Worm (Caenorhabditis elegans) whole organism, midembryonic: ENCODE data around the gene C05E4.15.

ENCODE experiments used
- T22C8.4 ChIP-seq: fragments of 200-800 bp; sonication (Bioruptor generic); IDR thresholded peaks from 2 replicates; pipeline ENCODE4 v1.3.6; 2022; ENCODE audit warnings: missing genetic modification characterization, missing compliant biosample characterization
- cog-1 ChIP-seq: sonication (generic microtip); optimal IDR thresholded peaks from 2 replicates; lab custom pipeline; 2016; ENCODE audit warnings: missing genetic modification characterization, missing compliant biosample characterization
- flt-1 ChIP-seq: fragments of 200-800 bp; sonication (Bioruptor generic); IDR thresholded peaks from 2 replicates; pipeline ENCODE4 v1.3.6; 2022; ENCODE audit warnings: missing genetic modification characterization, missing compliant biosample characterization
- klf-2 ChIP-seq: fragments of 200-800 bp; sonication (Bioruptor generic); conservative IDR thresholded peaks from 2 replicates; pipeline ENCODE4 v1.3.6; 2022; ENCODE audit warnings: missing genetic modification reagents, missing genetic modification characterization, missing compliant biosample characterization
- med-1 ChIP-seq: sonication (generic microtip); optimal IDR thresholded peaks from 2 replicates; lab custom pipeline; 2017; ENCODE audit warnings: missing genetic modification characterization, mild to moderate bottlenecking, missing compliant biosample characterization, antibody characterized with exemption, missing genetic modification reagents; ENCODE audit not compliant: insufficient read depth
- ref-1 ChIP-seq: fragments of 200-800 bp; sonication (Bioruptor generic); conservative IDR thresholded peaks from 2 replicates; pipeline ENCODE4 v1.3.6; 2022; ENCODE audit warnings: missing genetic modification reagents, missing genetic modification characterization, missing compliant biosample characterization
- tab-1 ChIP-seq: fragments of 200-800 bp; sonication (Bioruptor generic); IDR thresholded peaks from 2 replicates; pipeline ENCODE4 v1.3.6; 2022; ENCODE audit warnings: missing genetic modification characterization, missing compliant biosample characterization
- ztf-23 ChIP-seq: fragments of 200-800 bp; sonication (Bioruptor generic); IDR thresholded peaks from 2 replicates; pipeline ENCODE4 v1.3.6; 2022; ENCODE audit warnings: missing genetic modification reagents, missing genetic modification characterization, missing compliant biosample characterization
- ztf-29 ChIP-seq: fragments of 200-800 bp; sonication (Bioruptor generic); IDR thresholded peaks from 2 replicates; pipeline ENCODE4 v1.3.6; 2022; ENCODE audit warnings: missing genetic modification reagents, missing genetic modification characterization, missing compliant biosample characterization

Gene C05E4.15

ce11 chrV:794092-794491 lies 33.0 kb upstream of the C05E4.15 start:
- TF ChIP-seq tab-1 (GFP tag; lab: Robert Waterston, UW) (no peak), ztf-29 (GFP tag; lab: Robert Waterston, UW) (no peak), flt-1 (GFP tag; lab: Robert Waterston, UW) (no peak)

DNA sequence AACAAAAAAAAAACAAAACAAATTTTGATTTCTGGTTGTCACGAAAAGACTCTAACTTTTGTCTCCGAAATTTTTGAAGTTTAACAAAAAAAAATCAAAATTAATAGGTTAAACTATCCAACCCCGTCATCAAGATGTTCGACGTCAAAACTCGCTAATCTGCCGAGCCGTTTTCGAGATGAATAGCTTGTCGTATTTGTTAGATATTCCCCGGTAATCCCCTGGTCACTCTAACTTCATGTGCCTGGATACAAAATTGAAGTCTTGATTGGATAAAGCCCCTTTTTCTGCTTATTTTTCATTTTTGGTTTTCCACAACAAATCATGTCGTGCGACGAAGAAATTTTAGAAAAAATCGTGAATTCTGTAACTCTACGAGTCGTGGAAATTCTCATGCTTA lies 21.3 kb upstream of the C05E4.15 start, which contains the start of gene srab-16:
Gene srab-16 (plus strand): TSS at position 301 of the 400 bp plus-strand sequence.
- no peak for TF ChIP-seq T22C8.4
- TF ChIP-seq tab-1 (GFP tag; lab: Robert Waterston, UW): no peak
- TF ChIP-seq ztf-29 (GFP tag; lab: Robert Waterston, UW): no peak
- TF ChIP-seq cog-1: no peak

DNA sequence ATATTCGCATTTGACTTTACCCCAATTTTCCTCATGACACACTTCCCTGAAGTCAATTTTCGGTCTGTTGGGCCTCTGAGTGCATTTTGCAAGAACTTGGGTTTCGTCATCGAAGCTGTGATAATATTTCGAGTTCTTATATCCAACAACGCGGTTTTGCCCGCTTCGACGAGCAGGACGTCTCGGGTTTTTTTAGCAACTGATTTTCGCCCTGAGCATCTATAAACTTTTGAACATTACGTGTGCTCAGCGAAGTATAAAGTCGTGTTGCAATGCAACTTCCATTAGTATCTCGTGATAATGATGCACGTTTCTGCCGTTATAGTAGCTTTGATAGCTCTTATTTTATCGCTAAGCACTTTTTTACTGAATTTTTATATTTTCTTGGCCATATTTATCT lies 18.9 kb upstream of the C05E4.15 start, which contains the start of gene srbc-60:
Gene srbc-60 (plus strand): TSS at position 301 of the 400 bp plus-strand sequence.
- TF ChIP-seq T22C8.4 (no peak), tab-1 (GFP tag; lab: Robert Waterston, UW) (no peak), ref-1 (no peak), klf-2 (GFP tag; lab: Robert Waterston, UW) (no peak), ztf-29 (GFP tag; lab: Robert Waterston, UW) (no peak), flt-1 (GFP tag; lab: Robert Waterston, UW) (no peak), ztf-23 (no peak), cog-1 (no peak), med-1 (GFP tag; lab: Kevin White, UChicago) (no peak)

- TF ChIP-seq flt-1 (GFP tag; lab: Robert Waterston, UW): no peak
- TF ChIP-seq klf-2 (GFP tag; lab: Robert Waterston, UW): no peak
- TF ChIP-seq ztf-29 (GFP tag; lab: Robert Waterston, UW): no peak
- no peak for TF ChIP-seq med-1 (GFP tag; lab: Kevin White, UChicago)
- TF ChIP-seq cog-1: no peak
- TF ChIP-seq ref-1: no peak
- no peak for TF ChIP-seq ztf-23
Observed at ce11 chrV:778339-778738, 17.2 kb upstream of the C05E4.15 start, which contains the start of gene srbc-59. Gene srbc-59, plus strand, starts transcription at chrV:778639.

- TF ChIP-seq ref-1 (no peak), cog-1 (no peak)
Observed at ce11 chrV:777285-777684, 16.1 kb upstream of the C05E4.15 start, which contains the start of gene R09E12.9. Gene R09E12.9, plus strand, starts transcription at chrV:777600.

- TF ChIP-seq ztf-23 (no peak), flt-1 (GFP tag; lab: Robert Waterston, UW) (no peak), ztf-29 (GFP tag; lab: Robert Waterston, UW) (no peak), tab-1 (GFP tag; lab: Robert Waterston, UW) (no peak)
Observed at ce11 chrV:774875-775359, 13.8 kb upstream of the C05E4.15 start, which contains the start of gene srbc-58. Gene srbc-58, plus strand, starts transcription at chrV:774995.

- TF ChIP-seq cog-1 (no peak), ztf-29 (GFP tag; lab: Robert Waterston, UW) (no peak), tab-1 (GFP tag; lab: Robert Waterston, UW) (no peak), flt-1 (GFP tag; lab: Robert Waterston, UW) (no peak), T22C8.4 (no peak), med-1 (GFP tag; lab: Kevin White, UChicago) (no peak), klf-2 (GFP tag; lab: Robert Waterston, UW) (no peak), ref-1 (no peak), ztf-23 (no peak)
Observed at ce11 chrV:774341-774740, 13.2 kb upstream of the C05E4.15 start.

ce11 chrV:773256-773655 lies 12.1 kb upstream of the C05E4.15 start, which contains the start of gene sti-1:
Gene sti-1, plus strand, starts transcription at chrV:773518.
- TF ChIP-seq ztf-23 (no peak), med-1 (GFP tag; lab: Kevin White, UChicago) (peak; percentile 18), ztf-29 (GFP tag; lab: Robert Waterston, UW) (no peak), T22C8.4 (no peak), cog-1 (peak; percentile 68), klf-2 (GFP tag; lab: Robert Waterston, UW) (no peak)

- no peak for TF ChIP-seq ztf-23
- no peak for TF ChIP-seq ref-1
Observed at ce11 chrV:772210-772609, 11.1 kb upstream of the C05E4.15 start.

ce11 chrV:764732-765131 lies 3.6 kb upstream of the C05E4.15 start, which contains the start of gene str-238:
Gene str-238, plus strand, starts transcription at chrV:765032.
- TF ChIP-seq klf-2 (GFP tag; lab: Robert Waterston, UW) (no peak), flt-1 (GFP tag; lab: Robert Waterston, UW) (no peak), cog-1 (no peak)

DNA sequence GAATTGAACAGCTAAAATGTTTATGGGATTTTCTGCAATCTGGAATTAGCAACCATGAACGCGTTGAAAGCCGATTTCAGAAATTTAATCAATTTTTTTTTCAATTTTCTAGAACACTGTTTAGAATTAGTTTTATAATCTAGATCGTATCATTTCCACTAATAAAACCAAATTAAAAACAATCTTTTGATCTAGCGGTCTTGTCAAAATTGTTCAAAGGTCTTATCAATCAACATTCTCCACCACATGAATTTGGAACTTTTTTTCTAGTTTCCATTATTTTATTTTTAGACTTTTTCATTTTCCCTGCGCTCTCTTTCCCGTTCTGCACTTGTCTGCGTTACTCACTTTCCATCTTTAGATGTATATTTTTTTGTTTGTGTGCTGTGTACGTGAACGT lies 1.2 kb upstream of the C05E4.15 start, which contains the start of gene srp-2:
Gene srp-2 (plus strand): TSS at position 301 of the 400 bp plus-strand sequence.
- TF ChIP-seq ztf-23 (no peak), flt-1 (GFP tag; lab: Robert Waterston, UW) (no peak), ztf-29 (GFP tag; lab: Robert Waterston, UW) (no peak), cog-1 (no peak), klf-2 (GFP tag; lab: Robert Waterston, UW) (no peak), T22C8.4 (no peak), tab-1 (GFP tag; lab: Robert Waterston, UW) (no peak), ref-1 (no peak), med-1 (GFP tag; lab: Kevin White, UChicago) (no peak)
